Worm (Caenorhabditis elegans) whole organism, young adult: ENCODE measurements around the gene E02H4.6.

Source experiments
- B0035.1 ChIP-seq: sonication (generic microtip); optimal IDR thresholded peaks from 2 replicates; lab custom pipeline; 2016; ENCODE audit warnings: missing genetic modification characterization, mild to moderate bottlenecking, missing compliant biosample characterization, missing genotype, missing genetic modification reagents
- F10E7.11 ChIP-seq: sonication (generic microtip); optimal IDR thresholded peaks from 2 replicates; lab custom pipeline; 2017; ENCODE audit warnings: mild to moderate bottlenecking, missing genetic modification characterization, moderate library complexity, missing compliant biosample characterization
- F22D6.2 ChIP-seq: sonication (generic microtip); optimal IDR thresholded peaks from 2 replicates; lab custom pipeline; 2016; ENCODE audit warnings: mild to moderate bottlenecking, missing genetic modification characterization, missing compliant biosample characterization
- F23B12.7 ChIP-seq: sonication (generic microtip); optimal IDR thresholded peaks from 2 replicates; lab custom pipeline; 2017; ENCODE audit warnings: missing genetic modification characterization, mild to moderate bottlenecking, missing compliant biosample characterization, antibody characterized with exemption, moderate library complexity; ENCODE audit not compliant: insufficient read depth
- F37B4.10 ChIP-seq: fragments of 200-800 bp; sonication (Bioruptor generic); IDR thresholded peaks from 2 replicates; pipeline ENCODE4 v1.3.6; 2022; ENCODE audit warnings: missing genetic modification characterization, missing compliant biosample characterization
- F49E8.2 ChIP-seq: sonication (generic microtip); optimal IDR thresholded peaks from 3 replicates; lab custom pipeline; 2017; ENCODE audit warnings: missing genetic modification characterization, mild to moderate bottlenecking, missing compliant biosample characterization, antibody characterized with exemption, moderate library complexity; ENCODE audit not compliant: insufficient read depth
- F52B5.7 ChIP-seq: sonication (generic microtip); optimal IDR thresholded peaks from 2 replicates; lab custom pipeline; 2016; ENCODE audit warnings: mild to moderate bottlenecking, missing genetic modification characterization, missing compliant biosample characterization
- F57C9.4 ChIP-seq: sonication (generic microtip); optimal IDR thresholded peaks from 2 replicates; lab custom pipeline; 2017; ENCODE audit warnings: mild to moderate bottlenecking, missing genetic modification characterization, missing compliant biosample characterization
- T07F8.4 ChIP-seq: sonication (generic microtip); optimal IDR thresholded peaks from 2 replicates; lab custom pipeline; 2016; ENCODE audit warnings: mild to moderate bottlenecking, missing genetic modification characterization, moderate library complexity, missing compliant biosample characterization
- T26A5.8 ChIP-seq: sonication (generic microtip); optimal IDR thresholded peaks from 2 replicates; lab custom pipeline; 2016; ENCODE audit warnings: missing genetic modification characterization, missing compliant biosample characterization
- Y53G8AR.9 ChIP-seq: fragments of 200-800 bp; sonication (Bioruptor generic); conservative IDR thresholded peaks from 2 replicates; pipeline ENCODE4 v1.3.6; 2022; ENCODE audit warnings: missing genetic modification reagents, missing genetic modification characterization, missing compliant biosample characterization
- Y56A3A.18 ChIP-seq: fragments of 200-800 bp; sonication (Bioruptor generic); IDR thresholded peaks from 2 replicates; pipeline ENCODE4 v1.3.6; 2022; ENCODE audit warnings: missing genetic modification reagents, missing genetic modification characterization, missing compliant biosample characterization
- Y67H2A.10 ChIP-seq: fragments of 200-800 bp; sonication (Bioruptor generic); conservative IDR thresholded peaks from 2 replicates; pipeline ENCODE4 v1.3.6; 2022; ENCODE audit warnings: missing genetic modification reagents, missing genetic modification characterization, missing compliant biosample characterization
- Y79H2A.3 ChIP-seq: fragments of 200-800 bp; sonication (Bioruptor generic); conservative IDR thresholded peaks from 2 replicates; pipeline ENCODE4 v1.3.6; 2022; ENCODE audit warnings: missing genetic modification reagents, missing genetic modification characterization, missing compliant biosample characterization
- Y95B8A.8 ChIP-seq: fragments of 200-800 bp; sonication (Bioruptor generic); IDR thresholded peaks from 2 replicates; pipeline ENCODE4 v1.3.6; 2022; ENCODE audit warnings: missing genetic modification reagents, missing genetic modification characterization, missing compliant biosample characterization
- ZK185.1 ChIP-seq: sonication (generic microtip); optimal IDR thresholded peaks from 2 replicates; lab custom pipeline; 2016; ENCODE audit warnings: mild to moderate bottlenecking, missing genetic modification characterization, missing compliant biosample characterization; ENCODE audit not compliant: poor library complexity, severe bottlenecking
- aptf-3 ChIP-seq: fragments of 200-800 bp; sonication (Bioruptor generic); IDR thresholded peaks from 2 replicates; pipeline ENCODE4 v1.3.6; 2022; ENCODE audit warnings: missing genetic modification characterization, missing compliant biosample characterization
- atf-7 ChIP-seq: sonication (generic microtip); optimal IDR thresholded peaks from 2 replicates; lab custom pipeline; 2017; ENCODE audit warnings: mild to moderate bottlenecking, missing genetic modification characterization, missing compliant biosample characterization
- attf-6 ChIP-seq: fragments of 200-800 bp; sonication (Bioruptor generic); IDR thresholded peaks from 2 replicates; pipeline ENCODE4 v1.3.6; 2022; ENCODE audit warnings: missing genetic modification reagents, missing genetic modification characterization, missing compliant biosample characterization
- bed-2 ChIP-seq: fragments of 200-800 bp; sonication (Bioruptor generic); IDR thresholded peaks from 2 replicates; pipeline ENCODE4 v1.3.6; 2022; ENCODE audit warnings: missing genetic modification reagents, missing genetic modification characterization, missing compliant biosample characterization
- cebp-1 ChIP-seq, 2 experiments: fragments of 200-800 bp in 1 of 2; sonication (Bioruptor generic) in 1 of 2; sonication (generic microtip) in 1 of 2; IDR thresholded peaks in 1 of 2; optimal IDR thresholded peaks in 1 of 2; 2 replicates each; pipeline versions ENCODE4 v1.3.6 to Lab custom; 2017 to 2022; ENCODE audit warnings: missing compliant biosample characterization in 2 of 2, missing genetic modification characterization in 2 of 2, mild to moderate bottlenecking in 1 of 2, missing genetic modification reagents in 1 of 2, moderate library complexity in 1 of 2
- ceh-27 ChIP-seq: fragments of 200-800 bp; sonication (Bioruptor generic); optimal IDR thresholded peaks from 2 replicates; lab custom pipeline; 2018; ENCODE audit warnings: mild to moderate bottlenecking, missing genetic modification characterization, moderate library complexity, missing compliant biosample characterization
- ceh-40 ChIP-seq: fragments of 200-800 bp; sonication (Bioruptor generic); IDR thresholded peaks from 2 replicates; pipeline ENCODE4 v1.3.6; 2022; ENCODE audit warnings: missing genetic modification characterization, missing compliant biosample characterization
- ceh-91 ChIP-seq: fragments of 200-800 bp; sonication (Bioruptor generic); IDR thresholded peaks from 2 replicates; pipeline ENCODE4 v1.3.6; 2022; ENCODE audit warnings: missing genetic modification reagents, missing genetic modification characterization, missing compliant biosample characterization
- chd-7 ChIP-seq: sonication (generic microtip); optimal IDR thresholded peaks from 2 replicates; lab custom pipeline; 2016; ENCODE audit warnings: mild to moderate bottlenecking, missing genetic modification characterization, moderate library complexity, missing compliant biosample characterization
- ets-4 ChIP-seq: fragments of 200-800 bp; sonication (Bioruptor generic); optimal IDR thresholded peaks from 2 replicates; lab custom pipeline; 2018; ENCODE audit warnings: mild to moderate bottlenecking, missing genetic modification characterization, missing compliant biosample characterization
- fkh-3 ChIP-seq: sonication (generic microtip); optimal IDR thresholded peaks from 2 replicates; lab custom pipeline; 2016; ENCODE audit warnings: mild to moderate bottlenecking, missing genetic modification characterization, missing compliant biosample characterization
- hrde-1 ChIP-seq: sonication (generic microtip); optimal IDR thresholded peaks from 2 replicates; lab custom pipeline; 2016; ENCODE audit warnings: missing genetic modification characterization, mild to moderate bottlenecking, missing compliant biosample characterization, moderate library complexity, missing genotype, missing genetic modification reagents, borderline replicate concordance
- let-607 ChIP-seq, 2 experiments: fragments of 200-800 bp in 1 of 2; sonication (Bioruptor generic) in 1 of 2; sonication (generic microtip) in 1 of 2; optimal IDR thresholded peaks; 2 replicates each; lab custom pipeline; 2016 to 2018; ENCODE audit warnings: mild to moderate bottlenecking in 2 of 2, missing compliant biosample characterization in 2 of 2, missing genetic modification characterization in 2 of 2, moderate library complexity in 2 of 2, missing genotype in 1 of 2
- lin-26 ChIP-seq: fragments of 200-800 bp; sonication (Bioruptor generic); IDR thresholded peaks from 2 replicates; pipeline ENCODE4 v1.3.6; 2022; ENCODE audit warnings: missing genetic modification reagents, missing genetic modification characterization, missing compliant biosample characterization
- lin-35 ChIP-seq, 3 experiments: fragments of 150-350 bp in 2 of 3; sonication (generic microtip) in 1 of 3; optimal IDR thresholded peaks; 2 replicates each; lab custom pipeline; 2014 to 2018; ENCODE audit warnings: missing biosample characterization in 3 of 3, missing genetic modification characterization in 3 of 3, missing genetic modification reagents in 3 of 3
- madf-10 ChIP-seq: sonication (generic microtip); optimal IDR thresholded peaks from 2 replicates; lab custom pipeline; 2016; ENCODE audit warnings: mild to moderate bottlenecking, missing genetic modification characterization, missing compliant biosample characterization
- mxl-1 ChIP-seq: sonication (generic microtip); optimal IDR thresholded peaks from 2 replicates; lab custom pipeline; 2016; ENCODE audit warnings: missing genetic modification characterization, missing compliant biosample characterization
- nfyb-1 ChIP-seq: fragments of 200-800 bp; sonication (Bioruptor generic); IDR thresholded peaks from 2 replicates; pipeline ENCODE4 v1.3.6; 2022; ENCODE audit warnings: missing genetic modification reagents, missing genetic modification characterization, missing compliant biosample characterization
- nhr-179 ChIP-seq: sonication (generic microtip); optimal IDR thresholded peaks from 2 replicates; lab custom pipeline; 2016; ENCODE audit warnings: mild to moderate bottlenecking, missing genetic modification characterization, missing compliant biosample characterization
- nhr-80 ChIP-seq: sonication (generic microtip); optimal IDR thresholded peaks from 2 replicates; lab custom pipeline; 2016; ENCODE audit warnings: missing genetic modification characterization, missing compliant biosample characterization
- pha-4 ChIP-seq: fragments of 150-350 bp; sonication (generic microtip); optimal IDR thresholded peaks from 2 replicates; lab custom pipeline; 2014; ENCODE audit warnings: missing biosample characterization, missing genetic modification reagents, missing genetic modification characterization
- snpc-1.1 ChIP-seq: sonication (generic microtip); optimal IDR thresholded peaks from 2 replicates; lab custom pipeline; 2017; ENCODE audit warnings: missing genetic modification characterization, mild to moderate bottlenecking, missing compliant biosample characterization, antibody characterized with exemption, moderate library complexity, missing genotype, missing genetic modification reagents; ENCODE audit not compliant: insufficient read depth
- sptf-2 ChIP-seq: fragments of 200-800 bp; sonication (Bioruptor generic); optimal IDR thresholded peaks from 2 replicates; lab custom pipeline; 2018; ENCODE audit warnings: mild to moderate bottlenecking, missing genetic modification characterization, missing compliant biosample characterization
- tbp1 ChIP-seq: fragments of 200-800 bp; sonication (Bioruptor generic); optimal IDR thresholded peaks from 2 replicates; lab custom pipeline; 2018; ENCODE audit warnings: mild to moderate bottlenecking, missing genetic modification characterization, missing compliant biosample characterization
- tlf-1 ChIP-seq: fragments of 200-800 bp; sonication (Bioruptor generic); optimal IDR thresholded peaks from 2 replicates; lab custom pipeline; 2018; ENCODE audit warnings: mild to moderate bottlenecking, missing genetic modification characterization, missing compliant biosample characterization
- ztf-18 ChIP-seq: sonication (generic microtip); optimal IDR thresholded peaks from 2 replicates; lab custom pipeline; 2016; ENCODE audit warnings: missing genotype, mild to moderate bottlenecking, missing genetic modification characterization, missing compliant biosample characterization
- ztf-22 ChIP-seq: fragments of 200-800 bp; sonication (Bioruptor generic); optimal IDR thresholded peaks from 2 replicates; lab custom pipeline; 2018; ENCODE audit warnings: mild to moderate bottlenecking, missing genetic modification characterization, moderate library complexity, missing compliant biosample characterization
- ztf-25 ChIP-seq: fragments of 200-800 bp; sonication (Bioruptor generic); IDR thresholded peaks from 2 replicates; pipeline ENCODE4 v1.3.6; 2022; ENCODE audit warnings: missing genetic modification reagents, missing genetic modification characterization, missing compliant biosample characterization
- ztf-26 ChIP-seq: sonication (generic microtip); optimal IDR thresholded peaks from 2 replicates; lab custom pipeline; 2017; ENCODE audit warnings: missing genetic modification characterization, missing compliant biosample characterization
- ztf-6 ChIP-seq: fragments of 200-800 bp; sonication (Bioruptor generic); IDR thresholded peaks from 2 replicates; pipeline ENCODE4 v1.3.6; 2022; ENCODE audit warnings: missing genetic modification reagents, missing genetic modification characterization, missing compliant biosample characterization

The E02H4.6 gene

ce11 chrX:14223156-14223555 is 28.8 kb downstream of the E02H4.6 start, which contains the start of gene K06G5.3:
Gene K06G5.3, minus strand, starts transcription at chrX:14223256.
- TF ChIP-seq Y67H2A.10 (GFP tag; lab: Robert Waterston, UW) (no peak), ztf-6 (GFP tag; lab: Robert Waterston, UW) (no peak), ceh-91 (GFP tag; lab: Robert Waterston, UW) (no peak)

- no peak for TF ChIP-seq F37B4.10 (GFP tag; lab: Robert Waterston, UW)
- TF ChIP-seq Y67H2A.10 (GFP tag; lab: Robert Waterston, UW) = no peak
- TF ChIP-seq hrde-1 (tag; lab: Kevin White, UChicago) = no peak
- TF ChIP-seq F49E8.2 (tag; lab: Kevin White, UChicago) = no peak
- TF ChIP-seq fkh-3 (tag; lab: Kevin White, UChicago) = no peak
- TF ChIP-seq ceh-40 (GFP tag; lab: Robert Waterston, UW) = no peak
- no peak for TF ChIP-seq ztf-26 (tag; lab: Kevin White, UChicago)
- TF ChIP-seq F22D6.2 (tag; lab: Kevin White, UChicago) = no peak
- TF ChIP-seq F10E7.11 = no peak
- TF ChIP-seq Y53G8AR.9 = no peak
- no peak for TF ChIP-seq Y95B8A.8 (GFP tag; lab: Robert Waterston, UW)
- no peak for TF ChIP-seq tlf-1 (GFP tag; lab: Kevin White, UChicago)
- TF ChIP-seq F57C9.4 = no peak
- TF ChIP-seq T26A5.8 (tag; lab: Kevin White, UChicago) = no peak
- no peak for TF ChIP-seq nfyb-1
- TF ChIP-seq attf-6 (GFP tag; lab: Robert Waterston, UW) = no peak
- TF ChIP-seq tbp1 (GFP tag; lab: Kevin White, UChicago) = no peak
- no peak for TF ChIP-seq lin-26
- no peak for TF ChIP-seq Y79H2A.3
- TF ChIP-seq atf-7 (tag; lab: Kevin White, UChicago) = peak; percentile 40
- TF ChIP-seq lin-35 (GFP tag; optimal IDR thresholded peaks at IDR 0.05; lab: Kevin White, UChicago) = no peak
- no peak for TF ChIP-seq F52B5.7 (tag; lab: Kevin White, UChicago)
- TF ChIP-seq ztf-25 (GFP tag; lab: Robert Waterston, UW) = no peak
- no peak for TF ChIP-seq cebp-1 (GFP tag; IDR thresholded peaks at IDR 0.05; lab: Robert Waterston, UW)
- TF ChIP-seq cebp-1 (tag; optimal IDR thresholded peaks at IDR 0.05; lab: Kevin White, UChicago) = peak; percentile 64
- TF ChIP-seq nhr-80 (tag; lab: Kevin White, UChicago) = peak; percentile 98
- TF ChIP-seq chd-7 (tag; lab: Kevin White, UChicago) = no peak
- TF ChIP-seq aptf-3 (GFP tag; lab: Robert Waterston, UW) = no peak
- no peak for TF ChIP-seq nhr-179 (tag; lab: Kevin White, UChicago)
- no peak for TF ChIP-seq ztf-18 (tag; lab: Kevin White, UChicago)
- TF ChIP-seq ZK185.1 (tag; lab: Kevin White, UChicago) = no peak
- TF ChIP-seq F23B12.7 = peak; percentile 12
- no peak for TF ChIP-seq let-607 (tag; optimal IDR thresholded peaks at IDR 0.05; lab: Kevin White, UChicago)
- no peak for TF ChIP-seq T07F8.4 (tag; lab: Kevin White, UChicago)
- TF ChIP-seq bed-2 (GFP tag; lab: Robert Waterston, UW) = no peak
- TF ChIP-seq madf-10 (tag; lab: Kevin White, UChicago) = no peak
- TF ChIP-seq pha-4 (tag; lab: Kevin White, UChicago) = peak; percentile 44
- no peak for TF ChIP-seq ceh-27 (GFP tag; lab: Kevin White, UChicago)
- no peak for TF ChIP-seq mxl-1 (tag; lab: Kevin White, UChicago)
- no peak for TF ChIP-seq B0035.1 (tag; lab: Kevin White, UChicago)
- TF ChIP-seq Y56A3A.18 (GFP tag; lab: Robert Waterston, UW) = no peak
- peak; percentile 12 for TF ChIP-seq ztf-22 (GFP tag; lab: Kevin White, UChicago)
- TF ChIP-seq sptf-2 (GFP tag; lab: Kevin White, UChicago) = no peak
- TF ChIP-seq ets-4 (GFP tag; lab: Kevin White, UChicago) = peak; percentile 81
- TF ChIP-seq snpc-1.1 = no peak
These were observed 37.4 kb downstream of the E02H4.6 start, which contains the start of gene K06G5.1 for ce11 chrX:14214520-14215023. Gene K06G5.1, plus strand, starts transcription at chrX:14214973.
